Worm (Caenorhabditis elegans) whole organism, early embryonic: Measurements from ENCODE around the gene clec-207.

Source experiments
- B0310.2 ChIP-seq: sonication (generic microtip); optimal IDR thresholded peaks from 2 replicates; lab custom pipeline; 2016; ENCODE audit warnings: mild to moderate bottlenecking, missing genetic modification characterization, missing compliant biosample characterization
- F13C5.2 ChIP-seq: sonication (generic microtip); optimal IDR thresholded peaks from 2 replicates; lab custom pipeline; 2017; ENCODE audit warnings: mild to moderate bottlenecking, missing genetic modification characterization, inconsistent platforms, missing compliant biosample characterization
- ama-1 ChIP-seq: fragments of 150-350 bp; optimal IDR thresholded peaks from 2 replicates; lab custom pipeline; 2014
- ceh-13 ChIP-seq: fragments of 200-800 bp; sonication (Bioruptor generic); optimal IDR thresholded peaks from 2 replicates; lab custom pipeline; 2018; ENCODE audit warnings: mild to moderate bottlenecking, missing genetic modification characterization, missing compliant biosample characterization
- flt-1 ChIP-seq: fragments of 200-800 bp; sonication (Bioruptor generic); IDR thresholded peaks from 2 replicates; pipeline ENCODE4 v1.3.6; 2022; ENCODE audit warnings: missing genetic modification characterization, missing compliant biosample characterization
- hmbx-1 ChIP-seq: sonication (generic microtip); optimal IDR thresholded peaks from 2 replicates; lab custom pipeline; 2016; ENCODE audit warnings: mild to moderate bottlenecking, missing genetic modification characterization, missing compliant biosample characterization
- hmg-4 ChIP-seq: fragments of 200-800 bp; sonication (Bioruptor generic); optimal IDR thresholded peaks from 2 replicates; lab custom pipeline; 2018; ENCODE audit warnings: mild to moderate bottlenecking, missing genetic modification characterization, missing compliant biosample characterization
- hnd-1 ChIP-seq: sonication (generic microtip); optimal IDR thresholded peaks from 2 replicates; lab custom pipeline; 2016; ENCODE audit warnings: missing genetic modification characterization, missing compliant biosample characterization
- pes-1 ChIP-seq: fragments of 200-800 bp; sonication (Bioruptor generic); IDR thresholded peaks from 2 replicates; pipeline ENCODE4 v1.3.6; 2022; ENCODE audit warnings: missing genetic modification reagents, missing genetic modification characterization, missing compliant biosample characterization
- scrt-1 ChIP-seq: fragments of 200-800 bp; sonication (Bioruptor generic); IDR thresholded peaks from 2 replicates; pipeline ENCODE4 v1.3.6; 2022; ENCODE audit warnings: missing genetic modification characterization, missing compliant biosample characterization
- tbx-11 ChIP-seq: fragments of 200-800 bp; sonication (Bioruptor generic); IDR thresholded peaks from 2 replicates; pipeline ENCODE4 v1.3.6; 2022; ENCODE audit warnings: missing genetic modification characterization, missing compliant biosample characterization
- tbx-37 ChIP-seq: fragments of 200-800 bp; sonication (Bioruptor generic); conservative IDR thresholded peaks from 2 replicates; pipeline ENCODE4 v1.3.6; 2022; ENCODE audit warnings: missing genetic modification reagents, missing genetic modification characterization, missing compliant biosample characterization

DNA sequence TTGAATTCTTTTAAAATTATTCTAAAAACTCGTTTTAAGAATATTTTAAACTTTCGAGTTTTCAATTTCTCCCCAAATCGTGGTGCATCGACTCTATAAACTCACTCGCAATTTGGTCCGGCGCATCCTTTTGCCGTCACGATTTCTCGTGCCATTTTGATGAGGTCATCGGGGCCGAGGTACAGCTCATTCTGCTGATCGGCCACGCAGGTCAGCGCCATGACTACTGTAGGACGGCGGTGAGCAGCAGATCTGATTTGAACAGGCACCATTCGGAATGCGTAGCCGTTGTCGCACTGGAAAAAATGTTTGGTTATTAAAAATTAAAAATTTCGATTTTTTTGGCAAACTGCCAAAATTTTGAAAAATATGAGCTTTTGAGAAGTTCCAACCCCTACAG, 36.8 kb downstream of the clec-207 start:
- TF ChIP-seq F13C5.2 (tag; lab: Kevin White, UChicago) = no peak
- TF ChIP-seq ama-1 = no peak
- no peak for TF ChIP-seq scrt-1 (GFP tag; lab: Robert Waterston, UW)
- no peak for TF ChIP-seq pes-1 (GFP tag; lab: Robert Waterston, UW)
- no peak for TF ChIP-seq tbx-37
- no peak for TF ChIP-seq tbx-11 (GFP tag; lab: Robert Waterston, UW)
- TF ChIP-seq hnd-1 (tag; lab: Kevin White, UChicago) = no peak
- no peak for TF ChIP-seq hmbx-1
- no peak for TF ChIP-seq ceh-13 (GFP tag; lab: Kevin White, UChicago)
- TF ChIP-seq hmg-4 = no peak
- TF ChIP-seq B0310.2 (tag; lab: Kevin White, UChicago) = no peak
- no peak for TF ChIP-seq flt-1 (GFP tag; lab: Robert Waterston, UW)
